Worm (Caenorhabditis elegans): Measurements from ENCODE around the gene F09C6.11.

DNA sequence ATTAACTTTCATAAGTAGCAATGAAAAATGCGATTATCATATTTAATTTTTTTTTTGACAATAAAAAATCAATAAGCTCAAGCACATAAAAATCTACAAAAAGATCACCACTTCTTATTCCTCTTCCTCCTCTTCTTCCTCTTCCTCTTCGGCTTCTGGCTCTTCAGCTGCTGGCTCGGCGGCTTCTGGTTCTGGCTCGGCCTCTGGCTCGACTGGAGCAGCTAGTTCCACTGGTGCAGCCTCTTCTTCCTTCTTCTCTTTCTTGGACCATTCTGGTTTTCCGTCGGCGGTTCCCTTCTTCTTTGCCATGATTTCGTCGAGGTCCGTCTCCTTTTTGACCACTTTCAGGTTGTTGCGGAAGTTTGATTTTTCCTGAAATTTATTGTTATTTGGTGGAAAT is 48.4 kb downstream of the F09C6.11 start:
- TF ChIP-seq unc-62 (GFP tag; optimal IDR thresholded peaks at IDR 0.05) (no peak), hmg-20 (GFP tag; IDR thresholded peaks at IDR 0.05) (no peak), mxl-1 (tag; optimal IDR thresholded peaks at IDR 0.05) (no peak), fkh-3 (tag; optimal IDR thresholded peaks at IDR 0.05) (no peak), atf-7 (tag; optimal IDR thresholded peaks at IDR 0.05) (no peak), cebp-2 (GFP tag; IDR thresholded peaks at IDR 0.05) (no peak)

Data from whole organism, young adult.